Worm (Caenorhabditis elegans): ENCODE data around the gene snap-1.

snap-1 gene

DNA sequence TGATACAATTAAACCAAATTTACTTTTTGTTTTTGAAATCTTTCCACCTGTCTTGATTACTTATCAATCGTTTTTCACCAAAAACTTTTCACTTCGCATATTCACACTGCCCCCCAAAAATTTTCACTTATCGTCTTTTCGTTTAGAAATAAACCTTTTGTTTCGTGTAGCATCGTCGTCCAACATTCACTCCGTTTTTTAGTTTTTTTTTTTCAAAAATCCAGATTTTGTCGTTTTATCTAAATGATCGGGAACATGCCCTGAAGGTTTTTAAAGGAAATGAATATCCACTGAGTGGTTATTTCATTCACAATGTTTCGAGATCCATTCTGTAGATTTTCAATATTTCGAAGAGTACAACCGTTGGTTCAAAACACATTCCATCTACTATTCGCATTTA, 12.4 kb upstream of the snap-1 start, which contains the start of gene D1014.7:
TSS of gene D1014.7 (plus strand) at position 301 of the 400 bp plus-strand sequence.
- TF ChIP-seq C34F6.9 (tag; optimal IDR thresholded peaks at IDR 0.05) (no peak), nhr-10 (tag; optimal IDR thresholded peaks at IDR 0.05) (no peak), elt-1 (tag; optimal IDR thresholded peaks at IDR 0.05) (no peak), nhr-11 (tag; optimal IDR thresholded peaks at IDR 0.05) (no peak), gmeb-1 (tag; optimal IDR thresholded peaks at IDR 0.05) (no peak), elt-3 (tag; optimal IDR thresholded peaks at IDR 0.05) (no peak), ceh-82 (tag; optimal IDR thresholded peaks at IDR 0.05) (no peak), peb-1 (tag; optimal IDR thresholded peaks at IDR 0.05) (no peak), F13H6.1 (tag; optimal IDR thresholded peaks at IDR 0.05) (no peak), mbf-1 (tag; optimal IDR thresholded peaks at IDR 0.05) (no peak), crh-2 (tag; optimal IDR thresholded peaks at IDR 0.05) (no peak)

DNA sequence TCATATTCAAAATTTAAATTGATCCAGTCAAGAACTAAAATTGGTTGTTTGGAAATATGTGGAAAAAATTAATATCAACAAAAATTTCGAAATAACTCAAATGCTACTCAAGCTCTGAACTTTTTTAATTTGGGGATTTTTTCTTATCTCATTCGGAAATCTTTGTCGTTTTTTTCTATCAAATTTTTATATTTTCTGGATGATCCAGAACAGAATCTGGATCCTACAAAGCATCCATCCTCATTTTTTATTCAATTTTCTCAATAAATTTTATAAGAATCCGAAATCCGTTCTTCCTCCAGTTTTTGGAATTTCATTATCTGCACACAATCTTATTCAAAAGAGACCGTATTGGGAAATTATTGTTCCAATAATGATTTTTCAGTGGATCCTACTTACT, 9.5 kb upstream of the snap-1 start, which contains the start of gene D1014.6:
TSS of gene D1014.6 (plus strand) at position 301 of the 400 bp plus-strand sequence.
- TF ChIP-seq lin-13 (GFP tag; optimal IDR thresholded peaks at IDR 0.05), result no peak
- no peak for TF ChIP-seq ceh-82 (tag; optimal IDR thresholded peaks at IDR 0.05)
- TF ChIP-seq snpc-4 (tag; optimal IDR thresholded peaks at IDR 0.05), result no peak
- TF ChIP-seq mbf-1 (tag; optimal IDR thresholded peaks at IDR 0.05), result no peak
- TF ChIP-seq F13H6.1 (tag; optimal IDR thresholded peaks at IDR 0.05), result no peak
- no peak for TF ChIP-seq sma-3 (GFP tag; optimal IDR thresholded peaks at IDR 0.05)
- no peak for TF ChIP-seq ztf-1 (GFP tag; conservative IDR thresholded peaks at IDR 0.05)
- no peak for TF ChIP-seq blmp-1 (tag; optimal IDR thresholded peaks at IDR 0.05; ENCODE audit: insufficient read depth)
- TF ChIP-seq mab-5 (tag; optimal IDR thresholded peaks at IDR 0.05), result no peak
- no peak for TF ChIP-seq lsy-2 (tag; optimal IDR thresholded peaks at IDR 0.05)
- no peak for TF ChIP-seq unc-39 (tag; optimal IDR thresholded peaks at IDR 0.05)
- TF ChIP-seq lin-39 (tag; optimal IDR thresholded peaks at IDR 0.05), result no peak
- no peak for TF ChIP-seq crh-2 (tag; optimal IDR thresholded peaks at IDR 0.05)
- TF ChIP-seq elt-3 (tag; optimal IDR thresholded peaks at IDR 0.05), result no peak
- TF ChIP-seq alr-1 (tag; optimal IDR thresholded peaks at IDR 0.05), result no peak
- TF ChIP-seq nhr-12 (tag; optimal IDR thresholded peaks at IDR 0.05), result no peak
- no peak for TF ChIP-seq egl-27 (tag; optimal IDR thresholded peaks at IDR 0.05)

DNA sequence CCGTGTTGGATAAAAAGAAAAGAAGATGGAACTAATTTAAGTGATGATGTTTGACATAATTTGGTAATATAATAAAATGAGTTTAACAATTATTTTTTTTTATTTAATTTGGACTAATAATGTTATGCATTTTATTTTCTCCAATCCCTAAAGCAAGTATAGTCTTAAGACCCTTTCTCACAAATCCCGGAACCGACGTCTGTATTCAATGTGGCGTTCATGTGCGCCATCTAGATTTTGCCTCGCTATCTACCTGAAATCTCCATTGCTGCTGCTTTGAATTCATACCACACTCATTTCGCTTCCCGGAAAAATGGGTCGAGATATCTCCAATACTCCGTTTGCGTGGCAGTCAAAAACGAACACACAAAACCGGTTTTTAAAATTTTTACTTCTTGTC, 7.0 kb upstream of the snap-1 start, which contains the start of gene D1014.5:
TSS of gene D1014.5 (plus strand) at position 301 of the 400 bp plus-strand sequence.
- TF ChIP-seq mbf-1 (tag; optimal IDR thresholded peaks at IDR 0.05) (no peak), ztf-11 (tag; optimal IDR thresholded peaks at IDR 0.05) (no peak), unc-55 (GFP tag; optimal IDR thresholded peaks at IDR 0.05) (no peak), elt-1 (tag; optimal IDR thresholded peaks at IDR 0.05) (no peak), snpc-4 (tag; optimal IDR thresholded peaks at IDR 0.05) (no peak), dmd-4 (tag; optimal IDR thresholded peaks at IDR 0.05) (no peak), sma-3 (GFP tag; optimal IDR thresholded peaks at IDR 0.05) (no peak), blmp-1 (tag; optimal IDR thresholded peaks at IDR 0.05; ENCODE audit: insufficient read depth) (no peak), peb-1 (tag; optimal IDR thresholded peaks at IDR 0.05) (no peak), nhr-21 (tag; optimal IDR thresholded peaks at IDR 0.05) (no peak), unc-62 (GFP tag; optimal IDR thresholded peaks at IDR 0.05) (no peak), F13H6.1 (tag; optimal IDR thresholded peaks at IDR 0.05) (no peak), skn-1 (tag; optimal IDR thresholded peaks at IDR 0.05) (no peak)

- TF ChIP-seq sem-4 (tag; optimal IDR thresholded peaks at IDR 0.05), result no peak
- no peak for TF ChIP-seq elt-3 (tag; optimal IDR thresholded peaks at IDR 0.05)
- no peak for TF ChIP-seq ztf-11 (tag; optimal IDR thresholded peaks at IDR 0.05)
- TF ChIP-seq Y55F3AM.14 (GFP tag; optimal IDR thresholded peaks at IDR 0.05), result no peak
- TF ChIP-seq lin-13 (GFP tag; optimal IDR thresholded peaks at IDR 0.05), result no peak
- no peak for TF ChIP-seq snpc-4 (tag; optimal IDR thresholded peaks at IDR 0.05)
- no peak for TF ChIP-seq ZK546.5 (tag; optimal IDR thresholded peaks at IDR 0.05)
- no peak for TF ChIP-seq nhr-10 (tag; optimal IDR thresholded peaks at IDR 0.05)
- no peak for TF ChIP-seq nhr-129 (tag; optimal IDR thresholded peaks at IDR 0.05)
- no peak for TF ChIP-seq ama-1 (optimal IDR thresholded peaks at IDR 0.05)
- no peak for TF ChIP-seq ceh-16 (tag; optimal IDR thresholded peaks at IDR 0.05)
These were observed 1.2 kb upstream of the snap-1 start, which contains the start of gene spr-1 for ce11 chrV:8129252-8129651. TSS of gene spr-1 (minus strand) at chrV:8129352.

ce11 chrV:8129719-8130118, 692 bp upstream of the snap-1 start:
- TF ChIP-seq nhr-10 (tag; optimal IDR thresholded peaks at IDR 0.05), result no peak
- TF ChIP-seq fos-1 (tag; optimal IDR thresholded peaks at IDR 0.05), result no peak
- no peak for TF ChIP-seq nhr-25 (tag; optimal IDR thresholded peaks at IDR 0.05)
- TF ChIP-seq lsy-2 (tag; optimal IDR thresholded peaks at IDR 0.05), result no peak
- no peak for TF ChIP-seq ztf-4 (tag; optimal IDR thresholded peaks at IDR 0.05)
- no peak for TF ChIP-seq nhr-77 (tag; optimal IDR thresholded peaks at IDR 0.05)
- no peak for TF ChIP-seq C34F6.9 (tag; optimal IDR thresholded peaks at IDR 0.05)
- no peak for TF ChIP-seq snpc-4 (tag; optimal IDR thresholded peaks at IDR 0.05)
- no peak for TF ChIP-seq nhr-129 (tag; optimal IDR thresholded peaks at IDR 0.05)
- TF ChIP-seq nhr-11 (tag; optimal IDR thresholded peaks at IDR 0.05), result no peak
- no peak for TF ChIP-seq unc-62 (GFP tag; optimal IDR thresholded peaks at IDR 0.05)

Data from whole organism, L2 larva.